Worm (Caenorhabditis elegans) whole organism, late embryonic: Measurements from ENCODE around the gene R10E8.3.

Experiments
- C38D4.7 ChIP-seq: fragments of 200-800 bp; sonication (Bioruptor generic); optimal IDR thresholded peaks from 2 replicates; lab custom pipeline; 2018; ENCODE audit warnings: mild to moderate bottlenecking, missing genetic modification characterization, moderate library complexity, missing compliant biosample characterization
- F13H6.1 ChIP-seq: sonication (generic microtip); optimal IDR thresholded peaks from 2 replicates; lab custom pipeline; 2016; ENCODE audit warnings: missing genetic modification characterization, missing compliant biosample characterization
- K02D7.2 ChIP-seq: sonication (generic microtip); optimal IDR thresholded peaks from 2 replicates; lab custom pipeline; 2017; ENCODE audit warnings: mild to moderate bottlenecking, missing genetic modification characterization, missing compliant biosample characterization
- K09A11.1 ChIP-seq: sonication (generic microtip); optimal IDR thresholded peaks from 2 replicates; lab custom pipeline; 2017; ENCODE audit warnings: antibody characterized with exemption, mild to moderate bottlenecking, missing genetic modification characterization, missing compliant biosample characterization; ENCODE audit not compliant: insufficient read depth
- T23F11.4 ChIP-seq: fragments of 200-800 bp; sonication (Bioruptor generic); optimal IDR thresholded peaks from 2 replicates; lab custom pipeline; 2018; ENCODE audit warnings: mild to moderate bottlenecking, missing genetic modification characterization, missing compliant biosample characterization
- Y22D7AL.16 ChIP-seq: sonication (generic microtip); optimal IDR thresholded peaks from 2 replicates; lab custom pipeline; 2016; ENCODE audit warnings: missing genetic modification characterization, missing compliant biosample characterization
- ahr-1 ChIP-seq: sonication (generic microtip); optimal IDR thresholded peaks from 2 replicates; lab custom pipeline; 2016; ENCODE audit warnings: missing genetic modification characterization, missing compliant biosample characterization
- ceh-18 ChIP-seq: sonication (generic microtip); optimal IDR thresholded peaks from 2 replicates; lab custom pipeline; 2016; ENCODE audit warnings: missing genetic modification characterization, missing compliant biosample characterization
- ceh-19 ChIP-seq: fragments of 200-800 bp; sonication (Bioruptor generic); optimal IDR thresholded peaks from 2 replicates; lab custom pipeline; 2018; ENCODE audit warnings: mild to moderate bottlenecking, missing genetic modification characterization, missing compliant biosample characterization
- ceh-2 ChIP-seq: sonication (generic microtip); optimal IDR thresholded peaks from 2 replicates; lab custom pipeline; 2016; ENCODE audit warnings: missing genotype, missing genetic modification characterization, missing compliant biosample characterization
- ceh-45 ChIP-seq: fragments of 200-800 bp; sonication (Bioruptor generic); IDR thresholded peaks from 2 replicates; pipeline ENCODE4 v1.3.6; 2022; ENCODE audit warnings: missing genetic modification reagents, missing genetic modification characterization, missing compliant biosample characterization
- ceh-9 ChIP-seq: sonication (generic microtip); optimal IDR thresholded peaks from 2 replicates; lab custom pipeline; 2016; ENCODE audit warnings: mild to moderate bottlenecking, missing genetic modification characterization, inconsistent platforms, missing compliant biosample characterization
- dmd-4 ChIP-seq: sonication (generic microtip); optimal IDR thresholded peaks from 2 replicates; lab custom pipeline; 2016; ENCODE audit warnings: borderline replicate concordance, missing genetic modification characterization, missing compliant biosample characterization
- dve-1 ChIP-seq: sonication (generic microtip); optimal IDR thresholded peaks from 2 replicates; lab custom pipeline; 2017; ENCODE audit warnings: antibody characterized with exemption, mild to moderate bottlenecking, missing genetic modification characterization, missing compliant biosample characterization
- elt-2 ChIP-seq: sonication (generic microtip); optimal IDR thresholded peaks from 2 replicates; lab custom pipeline; 2016; ENCODE audit warnings: missing genetic modification reagents, missing genetic modification characterization, missing compliant biosample characterization
- ets-4 ChIP-seq: sonication (generic microtip); optimal IDR thresholded peaks from 2 replicates; lab custom pipeline; 2016; ENCODE audit warnings: missing genetic modification characterization, missing compliant biosample characterization
- eyg-1 ChIP-seq: sonication (generic microtip); optimal IDR thresholded peaks from 2 replicates; lab custom pipeline; 2016; ENCODE audit warnings: missing genotype, missing genetic modification characterization, missing compliant biosample characterization
- fkh-10 ChIP-seq: fragments of 150-350 bp; optimal IDR thresholded peaks from 2 replicates; lab custom pipeline; 2014; ENCODE audit warnings: missing biosample characterization, missing genetic modification reagents, missing genetic modification characterization
- fkh-6 ChIP-seq: sonication (generic microtip); optimal IDR thresholded peaks from 2 replicates; lab custom pipeline; 2016; ENCODE audit warnings: missing genetic modification characterization, missing compliant biosample characterization
- hlh-13 ChIP-seq: fragments of 200-800 bp; sonication (Bioruptor generic); optimal IDR thresholded peaks from 2 replicates; lab custom pipeline; 2018; ENCODE audit warnings: mild to moderate bottlenecking, missing genetic modification characterization, missing compliant biosample characterization
- hlh-15 ChIP-seq: sonication (generic microtip); optimal IDR thresholded peaks from 2 replicates; lab custom pipeline; 2016; ENCODE audit warnings: missing genetic modification characterization, missing compliant biosample characterization
- lim-6 ChIP-seq: sonication (generic microtip); optimal IDR thresholded peaks from 2 replicates; lab custom pipeline; 2016; ENCODE audit warnings: missing genetic modification characterization, missing compliant biosample characterization
- lin-11 ChIP-seq: fragments of 200-800 bp; sonication (Bioruptor generic); optimal IDR thresholded peaks from 2 replicates; lab custom pipeline; 2018; ENCODE audit warnings: mild to moderate bottlenecking, missing genetic modification characterization, missing compliant biosample characterization
- madf-2 ChIP-seq: sonication (generic microtip); optimal IDR thresholded peaks from 2 replicates; lab custom pipeline; 2017; ENCODE audit warnings: missing genetic modification characterization, missing compliant biosample characterization
- mec-3 ChIP-seq: sonication (generic microtip); optimal IDR thresholded peaks from 2 replicates; lab custom pipeline; 2016; ENCODE audit warnings: borderline replicate concordance, missing genetic modification characterization, missing compliant biosample characterization
- nhr-11 ChIP-seq: fragments of 150-350 bp; optimal IDR thresholded peaks from 2 replicates; lab custom pipeline; 2014; ENCODE audit warnings: missing biosample characterization, missing genetic modification characterization
- odd-2 ChIP-seq: sonication (generic microtip); optimal IDR thresholded peaks from 2 replicates; lab custom pipeline; 2017; ENCODE audit warnings: antibody characterized with exemption, mild to moderate bottlenecking, missing genetic modification characterization, missing compliant biosample characterization
- pax-1 ChIP-seq: fragments of 150-350 bp; optimal IDR thresholded peaks from 2 replicates; lab custom pipeline; 2014; ENCODE audit warnings: missing biosample characterization, missing genetic modification characterization
- pha-2 ChIP-seq: sonication (generic microtip); optimal IDR thresholded peaks from 2 replicates; lab custom pipeline; 2017; ENCODE audit warnings: mild to moderate bottlenecking, missing genetic modification characterization, missing compliant biosample characterization
- ref-2 ChIP-seq: sonication (generic microtip); optimal IDR thresholded peaks from 2 replicates; lab custom pipeline; 2016; ENCODE audit warnings: missing genetic modification characterization, missing compliant biosample characterization
- rnt-1 ChIP-seq: sonication (generic microtip); optimal IDR thresholded peaks from 2 replicates; lab custom pipeline; 2016; ENCODE audit warnings: missing genetic modification characterization, missing compliant biosample characterization
- sdc-2 ChIP-seq: sonication (generic microtip); optimal IDR thresholded peaks from 2 replicates; lab custom pipeline; 2016; ENCODE audit warnings: missing genotype, missing genetic modification characterization, missing compliant biosample characterization
- sox-4 ChIP-seq: sonication (generic microtip); optimal IDR thresholded peaks from 2 replicates; lab custom pipeline; 2017; ENCODE audit warnings: mild to moderate bottlenecking, missing genetic modification characterization, inconsistent platforms, missing compliant biosample characterization
- syd-9 ChIP-seq: sonication (generic microtip); optimal IDR thresholded peaks from 2 replicates; lab custom pipeline; 2016; ENCODE audit warnings: mild to moderate bottlenecking, missing genetic modification characterization, moderate library complexity, missing compliant biosample characterization
- tbx-7 ChIP-seq: sonication (generic microtip); optimal IDR thresholded peaks from 2 replicates; lab custom pipeline; 2016; ENCODE audit warnings: missing genotype, missing genetic modification characterization, missing compliant biosample characterization
- unc-55 ChIP-seq: sonication (generic microtip); optimal IDR thresholded peaks from 2 replicates; lab custom pipeline; 2017; ENCODE audit warnings: missing biosample characterization, missing genetic modification reagents, missing genetic modification characterization
- zip-5 ChIP-seq: sonication (generic microtip); optimal IDR thresholded peaks from 2 replicates; lab custom pipeline; 2016; ENCODE audit warnings: missing genetic modification characterization, missing compliant biosample characterization

R10E8.3 gene

ce11 chrV:18209071-18209470, 27.5 kb downstream of the R10E8.3 start, which contains the start of gene F16H6.7:
Gene F16H6.7, minus strand, starts transcription at chrV:18209171.
- no peak for TF ChIP-seq ceh-45 (GFP tag; lab: Robert Waterston, UW)
- TF ChIP-seq hlh-13 (GFP tag; lab: Kevin White, UChicago), result no peak
- TF ChIP-seq ceh-2, result no peak
- TF ChIP-seq madf-2 (tag; lab: Kevin White, UChicago), result no peak
- no peak for TF ChIP-seq tbx-7 (tag; lab: Kevin White, UChicago)
- TF ChIP-seq zip-5 (tag; lab: Kevin White, UChicago), result no peak
- no peak for TF ChIP-seq unc-55 (GFP tag; lab: Kevin White, UChicago)
- TF ChIP-seq ref-2 (tag; lab: Kevin White, UChicago), result no peak

- no peak for TF ChIP-seq hlh-15 (tag; lab: Kevin White, UChicago)
- no peak for TF ChIP-seq lin-11 (tag; lab: Kevin White, UChicago)
- no peak for TF ChIP-seq pax-1 (tag; lab: Kevin White, UChicago)
- TF ChIP-seq nhr-11 (tag; lab: Kevin White, UChicago), result no peak
- TF ChIP-seq sdc-2 (tag; lab: Kevin White, UChicago), result no peak
- no peak for TF ChIP-seq ceh-2
- no peak for TF ChIP-seq dve-1 (tag; lab: Kevin White, UChicago)
- no peak for TF ChIP-seq ceh-19 (GFP tag; lab: Kevin White, UChicago)
- no peak for TF ChIP-seq eyg-1 (tag; lab: Kevin White, UChicago)
- no peak for TF ChIP-seq elt-2
- no peak for TF ChIP-seq T23F11.4
- no peak for TF ChIP-seq lim-6 (tag; lab: Kevin White, UChicago)
Observed at ce11 chrV:18198421-18198820, 38.1 kb downstream of the R10E8.3 start, which contains the start of gene F16H6.4. Gene F16H6.4, plus strand, starts transcription at chrV:18198721.

ce11 chrV:18195006-18195405, 41.6 kb downstream of the R10E8.3 start, which contains the start of gene F16H6.3:
Gene F16H6.3, plus strand, starts transcription at chrV:18195306.
- no peak for TF ChIP-seq lim-6 (tag; lab: Kevin White, UChicago)
- no peak for TF ChIP-seq dve-1 (tag; lab: Kevin White, UChicago)
- TF ChIP-seq nhr-11 (tag; lab: Kevin White, UChicago), result no peak
- TF ChIP-seq fkh-10 (GFP tag; lab: Kevin White, UChicago), result no peak
- no peak for TF ChIP-seq pha-2 (tag; lab: Kevin White, UChicago)
- TF ChIP-seq T23F11.4, result no peak
- TF ChIP-seq K09A11.1 (tag; lab: Kevin White, UChicago), result no peak
- no peak for TF ChIP-seq ets-4
- no peak for TF ChIP-seq elt-2
- TF ChIP-seq, all 69 proteins: peak for 0

- TF ChIP-seq rnt-1 (tag; lab: Kevin White, UChicago) (no peak), ahr-1 (tag; lab: Kevin White, UChicago) (no peak), sox-4 (tag; lab: Kevin White, UChicago) (no peak), syd-9 (no peak), pax-1 (tag; lab: Kevin White, UChicago) (no peak), ceh-9 (no peak), dmd-4 (tag; lab: Kevin White, UChicago) (no peak), ref-2 (tag; lab: Kevin White, UChicago) (no peak), eyg-1 (tag; lab: Kevin White, UChicago) (no peak), odd-2 (tag; lab: Kevin White, UChicago) (no peak), hlh-15 (tag; lab: Kevin White, UChicago) (no peak)
Observed at ce11 chrV:18191128-18191527, 45.4 kb downstream of the R10E8.3 start, which contains the start of gene clec-42. Gene clec-42, plus strand, starts transcription at chrV:18191412.

ce11 chrV:18189181-18189580, 47.4 kb downstream of the R10E8.3 start, which contains the start of gene clec-246:
Gene clec-246, plus strand, starts transcription at chrV:18189481.
- no peak for TF ChIP-seq pha-2 (tag; lab: Kevin White, UChicago)
- no peak for TF ChIP-seq fkh-6 (tag; lab: Kevin White, UChicago)
- TF ChIP-seq mec-3 (tag; lab: Kevin White, UChicago), result no peak
- no peak for TF ChIP-seq Y22D7AL.16
- TF ChIP-seq C38D4.7 (GFP tag; lab: Kevin White, UChicago), result no peak
- no peak for TF ChIP-seq ceh-18 (tag; lab: Kevin White, UChicago)
- no peak for TF ChIP-seq K02D7.2 (tag; lab: Kevin White, UChicago)
- no peak for TF ChIP-seq ceh-2
- TF ChIP-seq F13H6.1 (tag; lab: Kevin White, UChicago), result no peak
- no peak for TF ChIP-seq ceh-9
